Fruit fly (Drosophila melanogaster) whole organism, prepupa: Measurements from ENCODE around the gene CG8353.

Source experiments
- CG10669 ChIP-seq: fragments of 200-800 bp; sonication (Bioruptor generic); optimal IDR thresholded peaks from 3 replicates; lab custom pipeline; 2018; ENCODE audit warnings: missing biosample characterization, mild to moderate bottlenecking, missing genetic modification characterization, moderate library complexity
- CG11294 ChIP-seq: fragments of 200-800 bp; sonication (Bioruptor generic); IDR thresholded peaks from 2 replicates; pipeline ENCODE4 v1.3.6; 2022; ENCODE audit warnings: missing biosample characterization, missing genetic modification characterization
- CG15336 ChIP-seq: fragments of 200-800 bp; sonication (Bioruptor generic); IDR thresholded peaks from 2 replicates; pipeline ENCODE4 v1.3.6; 2022; ENCODE audit warnings: missing biosample characterization, missing genetic modification characterization
- CG3032 ChIP-seq: fragments of 200-800 bp; optimal IDR thresholded peaks from 2 replicates; lab custom pipeline; 2019; ENCODE audit warnings: missing biosample characterization, mild to moderate bottlenecking, missing genetic modification characterization, moderate library complexity
- CG3919 ChIP-seq: fragments of 200-800 bp; sonication (Bioruptor generic); optimal IDR thresholded peaks from 3 replicates; lab custom pipeline; 2016; ENCODE audit warnings: missing biosample characterization, missing genetic modification characterization
- CG4318 ChIP-seq: fragments of 200-800 bp; sonication (Bioruptor generic); optimal IDR thresholded peaks from 3 replicates; lab custom pipeline; 2017; ENCODE audit warnings: missing biosample characterization, mild to moderate bottlenecking, missing genetic modification characterization
- CG6792 ChIP-seq: fragments of 200-800 bp; sonication (Bioruptor generic); optimal IDR thresholded peaks from 3 replicates; lab custom pipeline; 2016; ENCODE audit warnings: missing biosample characterization, missing genetic modification characterization
- CG6854 ChIP-seq: fragments of 200-800 bp; sonication (Bioruptor generic); optimal IDR thresholded peaks from 2 replicates; lab custom pipeline; 2017; ENCODE audit warnings: missing biosample characterization, mild to moderate bottlenecking, missing genetic modification characterization
- CG7368 ChIP-seq: fragments of 200-800 bp; sonication (Bioruptor generic); optimal IDR thresholded peaks from 3 replicates; lab custom pipeline; 2016; ENCODE audit warnings: missing biosample characterization, missing genetic modification characterization
- CG8119 ChIP-seq: fragments of 200-800 bp; sonication (Bioruptor generic); IDR thresholded peaks from 3 replicates; pipeline ENCODE4 v1.3.6; 2022; ENCODE audit warnings: missing biosample characterization, missing genetic modification characterization
- Eip75B ChIP-seq: fragments of 200-800 bp; sonication (Bioruptor generic); optimal IDR thresholded peaks from 3 replicates; lab custom pipeline; 2016; ENCODE audit warnings: missing biosample characterization, missing genetic modification characterization
- Ets21C ChIP-seq: fragments of 200-800 bp; sonication (Bioruptor generic); optimal IDR thresholded peaks from 3 replicates; lab custom pipeline; 2016; ENCODE audit warnings: missing biosample characterization, missing genetic modification characterization
- Met ChIP-seq: fragments of 200-800 bp; sonication (Bioruptor generic); optimal IDR thresholded peaks from 3 replicates; lab custom pipeline; 2016; ENCODE audit warnings: missing biosample characterization, missing genetic modification characterization
- OdsH ChIP-seq: fragments of 200-800 bp; sonication (Bioruptor generic); optimal IDR thresholded peaks from 3 replicates; lab custom pipeline; 2016; ENCODE audit warnings: missing biosample characterization, missing genetic modification characterization
- achi ChIP-seq: fragments of 200-800 bp; sonication (Bioruptor generic); optimal IDR thresholded peaks from 3 replicates; lab custom pipeline; 2016; ENCODE audit warnings: missing biosample characterization, missing genetic modification characterization
- dac ChIP-seq: fragments of 200-800 bp; sonication (Bioruptor generic); optimal IDR thresholded peaks from 2 replicates; lab custom pipeline; 2017; ENCODE audit warnings: missing biosample characterization, mild to moderate bottlenecking, missing genetic modification characterization
- eg ChIP-seq: fragments of 200-800 bp; sonication (Bioruptor generic); IDR thresholded peaks from 3 replicates; pipeline ENCODE4 v1.3.6; 2022; ENCODE audit warnings: missing biosample characterization, missing genetic modification characterization
- esn ChIP-seq: fragments of 200-800 bp; sonication (Bioruptor generic); optimal IDR thresholded peaks from 2 replicates; lab custom pipeline; 2016; ENCODE audit warnings: missing biosample characterization, mild to moderate bottlenecking, missing genetic modification characterization, moderate library complexity
- fd85E ChIP-seq: fragments of 200-800 bp; sonication (Bioruptor generic); optimal IDR thresholded peaks from 3 replicates; lab custom pipeline; 2016; ENCODE audit warnings: missing biosample characterization, missing genetic modification characterization
- fkh ChIP-seq: fragments of 200-800 bp; sonication (Bioruptor generic); optimal IDR thresholded peaks from 3 replicates; lab custom pipeline; 2017; ENCODE audit warnings: missing biosample characterization, mild to moderate bottlenecking, missing genetic modification characterization, moderate library complexity
- net ChIP-seq: fragments of 200-800 bp; sonication (Bioruptor generic); optimal IDR thresholded peaks from 3 replicates; lab custom pipeline; 2016; ENCODE audit warnings: missing biosample characterization, missing genetic modification characterization
- pdm3 ChIP-seq: fragments of 200-800 bp; sonication (Bioruptor generic); optimal IDR thresholded peaks from 3 replicates; lab custom pipeline; 2016; ENCODE audit warnings: missing biosample characterization, missing genetic modification characterization
- svp ChIP-seq: fragments of 200-800 bp; sonication (Bioruptor generic); peaks from one replicate; lab custom pipeline; 2016; ENCODE audit warnings: missing biosample characterization, missing genetic modification characterization

The CG8353 gene

dm6 chr2L:8243903-8244302 is 30.1 kb downstream of the CG8353 start, which contains the start of gene CG43057:
TSS of gene CG43057 (minus strand) at chr2L:8244003.
- no peak for TF ChIP-seq fd85E (GFP tag; lab: Kevin White, UChicago)
- TF ChIP-seq CG10669 (GFP tag; lab: Kevin White, UChicago) = no peak
- no peak for TF ChIP-seq CG6854 (GFP tag; lab: Kevin White, UChicago)
- TF ChIP-seq Ets21C = no peak
- TF ChIP-seq, all 60 proteins: peak for 0

dm6 chr2L:8255406-8255805 is 41.6 kb downstream of the CG8353 start:
- TF ChIP-seq dac = no peak
- TF ChIP-seq CG4318 (GFP tag; lab: Kevin White, UChicago) = no peak
- TF ChIP-seq fkh (GFP tag; lab: Kevin White, UChicago) = no peak
- no peak for TF ChIP-seq CG6792 (GFP tag; lab: Kevin White, UChicago)
- TF ChIP-seq svp (GFP tag; lab: Kevin White, UChicago) = peak; percentile 67
- no peak for TF ChIP-seq CG7368 (GFP tag; lab: Kevin White, UChicago)
- TF ChIP-seq achi (GFP tag; lab: Kevin White, UChicago) = peak; percentile 21
- TF ChIP-seq OdsH (GFP tag; lab: Kevin White, UChicago) = no peak
- peak; percentile 27 for TF ChIP-seq Met (GFP tag; lab: Kevin White, UChicago)
- peak; percentile 20; the same call in 1 of the 2 replicates for TF ChIP-seq CG11294 (GFP tag; lab: Robert Waterston, UW)
- TF ChIP-seq CG15336 (GFP tag; lab: Robert Waterston, UW) = peak; percentile 39; the same call in 1 of the 2 replicates
- TF ChIP-seq CG8119 (GFP tag; lab: Robert Waterston, UW) = 0 out of 3 replicates have a peak, but pooled peaks have one; percentile 40
- peak; percentile 51; the same call in 1 of the 3 replicates for TF ChIP-seq eg (GFP tag; lab: Robert Waterston, UW)
- peak; percentile 4 for TF ChIP-seq pdm3
- no peak for TF ChIP-seq net
- no peak for TF ChIP-seq Eip75B (GFP tag; lab: Kevin White, UChicago)
- TF ChIP-seq CG3032 (tag; lab: Kevin White, UChicago) = no peak
- TF ChIP-seq CG3919 (GFP tag; lab: Kevin White, UChicago) = no peak
- TF ChIP-seq, all 60 proteins: peak for 8

- no peak for TF ChIP-seq CG8119 (GFP tag; lab: Robert Waterston, UW)
- no peak for TF ChIP-seq esn (GFP tag; lab: Kevin White, UChicago)
- no peak for TF ChIP-seq achi (GFP tag; lab: Kevin White, UChicago)
- 0 out of 3 replicates have a peak, but pooled peaks have one; percentile 18 for TF ChIP-seq eg (GFP tag; lab: Robert Waterston, UW)
Measured at dm6 chr2L:8257401-8258266, 43.8 kb downstream of the CG8353 start, which contains the start of gene CG8086. TSS of gene CG8086 (minus strand) at chr2L:8257502.
